Worm (Caenorhabditis elegans) whole organism, L3 larva: Measurements from ENCODE around the gene D2007.1.

Experiments
- nhr-12 ChIP-seq: fragments of 150-350 bp; optimal IDR thresholded peaks from 2 replicates; lab custom pipeline; 2014; ENCODE audit warnings: missing biosample characterization, missing genetic modification characterization
- nhr-43 ChIP-seq: sonication (generic microtip); optimal IDR thresholded peaks from 2 replicates; lab custom pipeline; 2016; ENCODE audit warnings: mild to moderate bottlenecking, missing genetic modification characterization, missing compliant biosample characterization; ENCODE audit not compliant: poor library complexity, severe bottlenecking
- unc-62 ChIP-seq: fragments of 150-350 bp; sonication (generic microtip); optimal IDR thresholded peaks from 4 replicates; lab custom pipeline; 2014; ENCODE audit warnings: missing biosample characterization, missing genetic modification reagents, missing genetic modification characterization
- zag-1 ChIP-seq: fragments of 150-350 bp; optimal IDR thresholded peaks from 2 replicates; lab custom pipeline; 2014; ENCODE audit warnings: missing biosample characterization, missing genetic modification characterization

- TF ChIP-seq zag-1 (tag; lab: Kevin White, UChicago) = no peak
- no peak for TF ChIP-seq unc-62 (GFP tag; lab: Kevin White, UChicago)
- TF ChIP-seq nhr-43 = no peak
- TF ChIP-seq nhr-12 (tag; lab: Kevin White, UChicago) = no peak
Observed at ce11 chrIII:8176265-8176664, 21.0 kb downstream of the D2007.1 start, which contains the start of gene C50C3.12.
